Worm (Caenorhabditis elegans): ENCODE measurements around the gene srj-13.

- TF ChIP-seq elt-3 (tag; optimal IDR thresholded peaks at IDR 0.05) (no peak), C34F6.9 (tag; optimal IDR thresholded peaks at IDR 0.05) (no peak), nhr-10 (tag; optimal IDR thresholded peaks at IDR 0.05) (no peak), skn-1 (tag; optimal IDR thresholded peaks at IDR 0.05) (no peak), ceh-82 (tag; optimal IDR thresholded peaks at IDR 0.05) (no peak), elt-1 (tag; optimal IDR thresholded peaks at IDR 0.05) (no peak), ztf-11 (tag; optimal IDR thresholded peaks at IDR 0.05) (no peak), nhr-11 (tag; optimal IDR thresholded peaks at IDR 0.05) (no peak), snpc-4 (tag; optimal IDR thresholded peaks at IDR 0.05) (no peak), ztf-4 (tag; optimal IDR thresholded peaks at IDR 0.05) (no peak), nhr-12 (tag; optimal IDR thresholded peaks at IDR 0.05) (no peak)
These were observed 46.9 kb downstream of the srj-13 start, which contains the start of gene try-12 for ce11 chrV:7449303-7449827.

Data from whole organism, L2 larva.